Worm (Caenorhabditis elegans): ENCODE data around the gene Y42A5A.1.

DNA sequence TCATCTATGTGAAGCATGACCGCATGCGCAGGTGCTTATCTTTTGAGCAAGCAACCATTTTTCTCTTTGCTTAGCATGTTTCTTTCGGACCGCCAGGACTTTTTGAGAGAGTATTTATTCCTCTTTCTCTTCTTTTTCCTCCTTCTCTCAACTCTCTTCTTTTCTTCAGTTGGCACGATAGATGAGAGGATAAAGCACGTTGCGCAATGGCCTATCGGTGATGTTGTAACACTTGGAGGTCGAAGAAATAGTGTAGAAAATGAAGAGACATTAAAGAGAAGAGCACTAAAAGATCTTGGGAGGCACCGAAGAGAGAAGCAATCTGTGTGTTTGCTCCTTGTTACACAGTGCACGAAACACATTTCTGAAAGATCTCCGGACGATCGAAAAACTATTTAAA lies 4.1 kb upstream of the Y42A5A.1 start:
- TF ChIP-seq nhr-77 (tag; optimal IDR thresholded peaks at IDR 0.05) (peak; percentile 66), nhr-76 (tag; optimal IDR thresholded peaks at IDR 0.05) (no peak), nhr-71 (tag; optimal IDR thresholded peaks at IDR 0.05) (peak; percentile 80), egl-27 (tag; optimal IDR thresholded peaks at IDR 0.05) (no peak), nhr-11 (tag; optimal IDR thresholded peaks at IDR 0.05) (no peak), lin-15B (tag; optimal IDR thresholded peaks at IDR 0.05) (no peak), aly-2 (tag; optimal IDR thresholded peaks at IDR 0.05) (peak; percentile 32), dpl-1 (GFP tag; optimal IDR thresholded peaks at IDR 0.05) (peak in 1 of 3 experiments; percentile 27), lin-39 (tag; optimal IDR thresholded peaks at IDR 0.05) (no peak), fkh-10 (GFP tag; optimal IDR thresholded peaks at IDR 0.05) (no peak), mep-1 (tag; optimal IDR thresholded peaks at IDR 0.05) (peak; percentile 49), pag-3 (tag; optimal IDR thresholded peaks at IDR 0.05; ENCODE audit: borderline replicate concordance, insufficient read depth) (peak; percentile 88), snpc-4 (tag; optimal IDR thresholded peaks at IDR 0.05) (no peak), mdl-1 (tag; optimal IDR thresholded peaks at IDR 0.05) (peak in 1 of 2 experiments; percentile 70)
